Worm (Caenorhabditis elegans): ENCODE results near the gene mrps-18.C.

DNA sequence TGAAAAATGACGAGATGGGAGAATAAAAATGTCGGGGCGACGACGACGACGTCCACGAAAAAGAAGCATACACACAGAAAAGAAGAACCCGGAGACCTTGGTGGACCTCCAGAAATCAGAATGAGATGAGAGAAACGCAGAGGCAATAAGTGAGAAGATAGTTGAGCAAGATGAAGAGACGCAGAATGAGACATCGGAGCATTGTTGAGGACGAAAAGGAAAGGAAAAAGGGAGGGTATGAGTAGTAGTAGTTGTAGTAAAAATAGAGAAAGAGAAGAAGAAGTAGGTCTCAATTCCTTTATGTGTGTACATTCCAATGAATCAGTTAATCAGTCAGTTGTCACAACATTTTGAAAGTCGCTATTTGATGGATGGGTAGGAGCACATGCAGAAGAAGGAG lies 6.7 kb upstream of the mrps-18.C start, which contains the start of gene T14B4.8:
- no peak for TF ChIP-seq pha-4 (tag; optimal IDR thresholded peaks at IDR 0.05)
- TF ChIP-seq F57A8.1 (GFP tag; optimal IDR thresholded peaks at IDR 0.05) = no peak
- TF ChIP-seq unc-62 (GFP tag; optimal IDR thresholded peaks at IDR 0.05) = no peak
- TF ChIP-seq nhr-90 (tag; optimal IDR thresholded peaks at IDR 0.05) = no peak
- TF ChIP-seq B0019.2 (GFP tag; conservative IDR thresholded peaks at IDR 0.05) = no peak
- no peak for TF ChIP-seq F49E8.2 (tag; optimal IDR thresholded peaks at IDR 0.05; ENCODE audit: insufficient read depth)
- no peak for TF ChIP-seq ceh-79 (tag; optimal IDR thresholded peaks at IDR 0.05)
- no peak for TF ChIP-seq him-1 (tag; optimal IDR thresholded peaks at IDR 0.05)
- TF ChIP-seq ztf-22 (GFP tag; optimal IDR thresholded peaks at IDR 0.05) = no peak
- TF ChIP-seq somi-1 (GFP tag; optimal IDR thresholded peaks at IDR 0.05) = no peak
- TF ChIP-seq unc-130 (GFP tag; optimal IDR thresholded peaks at IDR 0.05) = no peak
- TF ChIP-seq dpl-1 (GFP tag; optimal IDR thresholded peaks at IDR 0.05) = no peak
